Worm (Caenorhabditis elegans) whole organism, young adult: ENCODE measurements around the gene T23B12.11.
A peak's percentile ranks its signal among the peaks of the same experiment; 100 is the strongest.

Source experiments
- C06A6.2 ChIP-seq: fragments of 200-800 bp; sonication (Bioruptor generic); conservative IDR thresholded peaks from 2 replicates; pipeline ENCODE4 v1.3.6; 2022; ENCODE audit warnings: missing genetic modification characterization, missing compliant biosample characterization
- C17E4.6 ChIP-seq: fragments of 200-800 bp; sonication (Bioruptor generic); IDR thresholded peaks from 2 replicates; pipeline ENCODE4 v1.3.6; 2022; ENCODE audit warnings: missing genetic modification reagents, missing genetic modification characterization, missing compliant biosample characterization
- F22D6.2 ChIP-seq: sonication (generic microtip); optimal IDR thresholded peaks from 2 replicates; lab custom pipeline; 2016; ENCODE audit warnings: mild to moderate bottlenecking, missing genetic modification characterization, missing compliant biosample characterization
- F23B12.7 ChIP-seq: sonication (generic microtip); optimal IDR thresholded peaks from 2 replicates; lab custom pipeline; 2017; ENCODE audit warnings: missing genetic modification characterization, mild to moderate bottlenecking, missing compliant biosample characterization, antibody characterized with exemption, moderate library complexity; ENCODE audit not compliant: insufficient read depth
- F33H1.4 ChIP-seq: fragments of 200-800 bp; sonication (Bioruptor generic); IDR thresholded peaks from 2 replicates; pipeline ENCODE4 v1.3.6; 2022; ENCODE audit warnings: missing genetic modification reagents, missing genetic modification characterization, missing compliant biosample characterization
- F55B11.4 ChIP-seq: sonication (generic microtip); optimal IDR thresholded peaks from 2 replicates; lab custom pipeline; 2016; ENCODE audit warnings: missing compliant biosample characterization, missing genetic modification characterization, borderline replicate concordance; ENCODE audit not compliant: insufficient read depth
- F57A8.1 ChIP-seq: fragments of 200-800 bp; sonication (Bioruptor generic); optimal IDR thresholded peaks from 2 replicates; lab custom pipeline; 2018; ENCODE audit warnings: mild to moderate bottlenecking, missing genetic modification characterization, moderate library complexity, missing compliant biosample characterization
- F57C9.4 ChIP-seq: sonication (generic microtip); optimal IDR thresholded peaks from 2 replicates; lab custom pipeline; 2017; ENCODE audit warnings: mild to moderate bottlenecking, missing genetic modification characterization, missing compliant biosample characterization
- K11D2.4 ChIP-seq: fragments of 200-800 bp; sonication (Bioruptor generic); IDR thresholded peaks from 2 replicates; pipeline ENCODE4 v1.3.6; 2022; ENCODE audit warnings: missing genetic modification reagents, missing genetic modification characterization, missing compliant biosample characterization
- Y95B8A.8 ChIP-seq: fragments of 200-800 bp; sonication (Bioruptor generic); IDR thresholded peaks from 2 replicates; pipeline ENCODE4 v1.3.6; 2022; ENCODE audit warnings: missing genetic modification reagents, missing genetic modification characterization, missing compliant biosample characterization
- aptf-2 ChIP-seq: fragments of 200-800 bp; sonication (Bioruptor generic); conservative IDR thresholded peaks from 2 replicates; pipeline ENCODE4 v1.3.6; 2022; ENCODE audit warnings: missing genetic modification reagents, missing genetic modification characterization, missing compliant biosample characterization
- aptf-3 ChIP-seq: fragments of 200-800 bp; sonication (Bioruptor generic); IDR thresholded peaks from 2 replicates; pipeline ENCODE4 v1.3.6; 2022; ENCODE audit warnings: missing genetic modification characterization, missing compliant biosample characterization
- athp-1 ChIP-seq: sonication (generic microtip); optimal IDR thresholded peaks from 2 replicates; lab custom pipeline; 2017; ENCODE audit warnings: mild to moderate bottlenecking, missing genetic modification characterization, missing compliant biosample characterization
- attf-6 ChIP-seq: fragments of 200-800 bp; sonication (Bioruptor generic); IDR thresholded peaks from 2 replicates; pipeline ENCODE4 v1.3.6; 2022; ENCODE audit warnings: missing genetic modification reagents, missing genetic modification characterization, missing compliant biosample characterization
- bed-1 ChIP-seq: fragments of 200-800 bp; sonication (Bioruptor generic); IDR thresholded peaks from 2 replicates; pipeline ENCODE4 v1.3.6; 2022; ENCODE audit warnings: missing genetic modification reagents, missing genetic modification characterization, missing compliant biosample characterization
- bed-2 ChIP-seq: fragments of 200-800 bp; sonication (Bioruptor generic); IDR thresholded peaks from 2 replicates; pipeline ENCODE4 v1.3.6; 2022; ENCODE audit warnings: missing genetic modification reagents, missing genetic modification characterization, missing compliant biosample characterization
- ceh-40 ChIP-seq: fragments of 200-800 bp; sonication (Bioruptor generic); IDR thresholded peaks from 2 replicates; pipeline ENCODE4 v1.3.6; 2022; ENCODE audit warnings: missing genetic modification characterization, missing compliant biosample characterization
- ceh-79 ChIP-seq: sonication (generic microtip); optimal IDR thresholded peaks from 2 replicates; lab custom pipeline; 2017; ENCODE audit warnings: mild to moderate bottlenecking, missing genetic modification characterization, missing compliant biosample characterization
- egl-44 ChIP-seq: fragments of 200-800 bp; sonication (Bioruptor generic); IDR thresholded peaks from 2 replicates; pipeline ENCODE4 v1.3.6; 2022; ENCODE audit warnings: missing genetic modification reagents, missing genetic modification characterization, missing compliant biosample characterization
- ekl-4 ChIP-seq: fragments of 200-800 bp; sonication (Bioruptor generic); IDR thresholded peaks from 2 replicates; pipeline ENCODE4 v1.3.6; 2022; ENCODE audit warnings: missing genetic modification reagents, missing genetic modification characterization, missing compliant biosample characterization
- ets-4 ChIP-seq: fragments of 200-800 bp; sonication (Bioruptor generic); optimal IDR thresholded peaks from 2 replicates; lab custom pipeline; 2018; ENCODE audit warnings: mild to moderate bottlenecking, missing genetic modification characterization, missing compliant biosample characterization
- gei-17 ChIP-seq: fragments of 200-800 bp; sonication (Bioruptor generic); optimal IDR thresholded peaks from 2 replicates; lab custom pipeline; 2018; ENCODE audit warnings: mild to moderate bottlenecking, missing genetic modification characterization, missing compliant biosample characterization
- him-1 ChIP-seq: sonication (generic microtip); optimal IDR thresholded peaks from 2 replicates; lab custom pipeline; 2016; ENCODE audit warnings: missing genotype, missing genetic modification reagents, missing genetic modification characterization, missing compliant biosample characterization
- hlh-26 ChIP-seq: fragments of 200-800 bp; sonication (Bioruptor generic); conservative IDR thresholded peaks from 2 replicates; pipeline ENCODE4 v1.3.6; 2022; ENCODE audit warnings: missing genetic modification reagents, missing genetic modification characterization, missing compliant biosample characterization
- hmg-20 ChIP-seq: fragments of 200-800 bp; sonication (Bioruptor generic); IDR thresholded peaks from 2 replicates; pipeline ENCODE4 v1.3.6; 2022; ENCODE audit warnings: missing genetic modification reagents, missing genetic modification characterization, missing compliant biosample characterization
- hsf-1 ChIP-seq: fragments of 200-800 bp; sonication (Bioruptor generic); IDR thresholded peaks from 2 replicates; pipeline ENCODE4 v1.3.6; 2022; ENCODE audit warnings: missing genetic modification reagents, missing genetic modification characterization, missing compliant biosample characterization
- let-607 ChIP-seq, 2 experiments: fragments of 200-800 bp in 1 of 2; sonication (Bioruptor generic) in 1 of 2; sonication (generic microtip) in 1 of 2; optimal IDR thresholded peaks; 2 replicates each; lab custom pipeline; 2016 to 2018; ENCODE audit warnings: mild to moderate bottlenecking in 2 of 2, missing compliant biosample characterization in 2 of 2, missing genetic modification characterization in 2 of 2, moderate library complexity in 2 of 2, missing genotype in 1 of 2
- lin-35 ChIP-seq, 3 experiments: fragments of 150-350 bp in 2 of 3; sonication (generic microtip) in 1 of 3; optimal IDR thresholded peaks; 2 replicates each; lab custom pipeline; 2014 to 2018; ENCODE audit warnings: missing biosample characterization in 3 of 3, missing genetic modification characterization in 3 of 3, missing genetic modification reagents in 3 of 3
- lin-54 ChIP-seq: fragments of 200-800 bp; sonication (Bioruptor generic); optimal IDR thresholded peaks from 2 replicates; lab custom pipeline; 2018; ENCODE audit warnings: mild to moderate bottlenecking, missing genetic modification characterization, missing compliant biosample characterization
- lsl-1 ChIP-seq: fragments of 200-800 bp; sonication (Bioruptor generic); optimal IDR thresholded peaks from 2 replicates; lab custom pipeline; 2018; ENCODE audit warnings: mild to moderate bottlenecking, missing genetic modification characterization, moderate library complexity, missing compliant biosample characterization
- madf-10 ChIP-seq: sonication (generic microtip); optimal IDR thresholded peaks from 2 replicates; lab custom pipeline; 2016; ENCODE audit warnings: mild to moderate bottlenecking, missing genetic modification characterization, missing compliant biosample characterization
- madf-3 ChIP-seq: fragments of 200-800 bp; sonication (Bioruptor generic); IDR thresholded peaks from 2 replicates; pipeline ENCODE4 v1.3.6; 2022; ENCODE audit warnings: missing genetic modification reagents, missing genetic modification characterization, missing compliant biosample characterization
- madf-8 ChIP-seq: fragments of 200-800 bp; sonication (Bioruptor generic); conservative IDR thresholded peaks from 2 replicates; pipeline ENCODE4 v1.3.6; 2022; ENCODE audit warnings: missing genetic modification reagents, missing genetic modification characterization, missing compliant biosample characterization
- mel-28 ChIP-seq: sonication (generic microtip); optimal IDR thresholded peaks from 2 replicates; lab custom pipeline; 2016; ENCODE audit warnings: borderline replicate concordance, mild to moderate bottlenecking, missing genetic modification characterization, missing compliant biosample characterization
- mes-4 ChIP-seq: sonication (generic microtip); optimal IDR thresholded peaks from 2 replicates; lab custom pipeline; 2016; ENCODE audit warnings: missing genotype, missing genetic modification characterization, missing compliant biosample characterization
- nfya-1 ChIP-seq: sonication (generic microtip); optimal IDR thresholded peaks from 2 replicates; lab custom pipeline; 2017; ENCODE audit warnings: antibody characterized with exemption, missing compliant biosample characterization, missing genetic modification characterization, borderline replicate concordance; ENCODE audit not compliant: insufficient read depth
- nfya-2 ChIP-seq: fragments of 200-800 bp; sonication (Bioruptor generic); IDR thresholded peaks from 2 replicates; pipeline ENCODE4 v1.3.6; 2022; ENCODE audit warnings: missing genetic modification reagents, missing genetic modification characterization, missing compliant biosample characterization
- nhr-80 ChIP-seq: sonication (generic microtip); optimal IDR thresholded peaks from 2 replicates; lab custom pipeline; 2016; ENCODE audit warnings: missing genetic modification characterization, missing compliant biosample characterization
- rec-8 ChIP-seq, 2 experiments: sonication (generic microtip); optimal IDR thresholded peaks; 2 replicates each; lab custom pipeline; 2016; ENCODE audit warnings: mild to moderate bottlenecking in 2 of 2, missing genetic modification characterization in 2 of 2, missing genetic modification reagents in 2 of 2, missing genotype in 2 of 2, missing biosample characterization in 1 of 2, missing compliant biosample characterization in 1 of 2, moderate library complexity in 1 of 2
- repo-1 ChIP-seq: sonication (generic microtip); optimal IDR thresholded peaks from 2 replicates; lab custom pipeline; 2017; ENCODE audit warnings: mild to moderate bottlenecking, missing genetic modification characterization, missing compliant biosample characterization
- sdz-38 ChIP-seq: sonication (generic microtip); optimal IDR thresholded peaks from 2 replicates; lab custom pipeline; 2016; ENCODE audit warnings: missing genotype, missing genetic modification characterization, missing compliant biosample characterization
- sea-2 ChIP-seq: fragments of 200-800 bp; sonication (Bioruptor generic); IDR thresholded peaks from 2 replicates; pipeline ENCODE4 v1.3.6; 2022; ENCODE audit warnings: missing genetic modification characterization, missing compliant biosample characterization
- snpc-1.3 ChIP-seq: sonication (generic microtip); optimal IDR thresholded peaks from 2 replicates; lab custom pipeline; 2017; ENCODE audit warnings: missing genetic modification characterization, mild to moderate bottlenecking, missing compliant biosample characterization, antibody characterized with exemption, moderate library complexity, missing genotype, missing genetic modification reagents; ENCODE audit not compliant: insufficient read depth
- sptf-2 ChIP-seq: fragments of 200-800 bp; sonication (Bioruptor generic); optimal IDR thresholded peaks from 2 replicates; lab custom pipeline; 2018; ENCODE audit warnings: mild to moderate bottlenecking, missing genetic modification characterization, missing compliant biosample characterization
- tbx-9 ChIP-seq: sonication (generic microtip); optimal IDR thresholded peaks from 2 replicates; lab custom pipeline; 2016; ENCODE audit warnings: borderline replicate concordance, missing genetic modification characterization, inconsistent platforms, missing compliant biosample characterization
- tlf-1 ChIP-seq: fragments of 200-800 bp; sonication (Bioruptor generic); optimal IDR thresholded peaks from 2 replicates; lab custom pipeline; 2018; ENCODE audit warnings: mild to moderate bottlenecking, missing genetic modification characterization, missing compliant biosample characterization

T23B12.11 gene

DNA sequence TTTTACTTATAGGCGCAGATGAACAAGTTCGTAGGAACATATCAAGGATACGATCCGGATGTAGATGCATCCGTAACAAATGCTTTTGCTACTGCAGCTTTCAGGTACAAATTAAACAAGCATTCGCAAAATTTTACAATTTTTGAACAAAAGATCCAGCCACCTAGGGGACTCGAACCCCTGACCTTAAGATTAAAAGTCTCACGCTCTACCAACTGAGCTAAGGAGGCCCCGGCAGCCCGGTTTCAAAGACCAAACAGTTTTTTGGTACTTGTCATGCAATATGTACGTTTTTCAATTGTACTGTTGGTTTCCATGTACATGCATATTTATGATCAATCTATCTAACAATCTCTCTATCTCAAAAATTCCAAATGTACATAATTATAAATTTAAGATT, 44.2 kb downstream of the T23B12.11 start (continued):
- TF ChIP-seq tbx-9 (tag; lab: Kevin White, UChicago) (no peak), snpc-1.3 (tag; lab: Kevin White, UChicago) (peak; percentile 19), aptf-2 (GFP tag; lab: Robert Waterston, UW) (no peak), sptf-2 (peak; percentile 55), F23B12.7 (tag; lab: Kevin White, UChicago) (no peak), hlh-26 (GFP tag; lab: Robert Waterston, UW) (no peak)

DNA sequence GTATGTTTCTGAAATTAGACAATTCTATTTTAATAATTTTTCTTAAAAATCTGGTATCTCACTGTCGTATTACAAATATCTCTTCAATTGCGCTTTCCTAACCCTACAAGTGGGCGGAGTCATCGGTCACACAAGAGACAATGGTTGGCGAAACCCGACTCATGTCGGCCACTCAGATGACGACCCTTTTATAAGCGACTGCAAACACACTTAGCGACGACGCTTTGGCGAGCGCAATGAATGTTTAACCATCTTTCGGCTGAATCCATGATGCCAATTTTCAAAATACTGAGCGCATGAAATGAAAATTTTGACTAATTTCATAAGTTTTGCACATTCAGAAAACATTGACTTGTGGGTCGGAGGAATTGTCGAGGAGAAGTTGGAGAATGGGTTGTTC, 45.2 kb downstream of the T23B12.11 start:
- TF ChIP-seq hsf-1 (GFP tag; lab: Robert Waterston, UW) = peak; percentile 93
- TF ChIP-seq aptf-3 (GFP tag; lab: Robert Waterston, UW) = peak; percentile 99
- TF ChIP-seq attf-6 (GFP tag; lab: Robert Waterston, UW) = peak; percentile 94
- TF ChIP-seq hmg-20 (GFP tag; lab: Robert Waterston, UW) = peak; percentile 98
- TF ChIP-seq lsl-1 (GFP tag; lab: Kevin White, UChicago) = peak; percentile 82
- peak; percentile 98 for TF ChIP-seq ceh-40 (GFP tag; lab: Robert Waterston, UW)
- TF ChIP-seq mes-4 = peak; percentile 96
- peak; percentile 93 for TF ChIP-seq C06A6.2 (GFP tag; lab: Robert Waterston, UW)
- peak; percentile 100 for TF ChIP-seq ceh-79
- TF ChIP-seq lin-54 = peak; percentile 97
- TF ChIP-seq athp-1 = peak; percentile 100
- peak; percentile 99 for TF ChIP-seq Y95B8A.8 (GFP tag; lab: Robert Waterston, UW)
- peak; percentile 98 for TF ChIP-seq snpc-1.3 (tag; lab: Kevin White, UChicago)
- peak; percentile 84 for TF ChIP-seq madf-8 (GFP tag; lab: Robert Waterston, UW)
- TF ChIP-seq mel-28 (tag; lab: Kevin White, UChicago) = peak; percentile 94
- peak; percentile 100 for TF ChIP-seq F57A8.1
- TF ChIP-seq F23B12.7 (tag; lab: Kevin White, UChicago) = peak; percentile 93
- TF ChIP-seq him-1 = peak; percentile 100
- peak; percentile 91 for TF ChIP-seq F22D6.2 (tag; lab: Kevin White, UChicago)
- TF ChIP-seq F57C9.4 (tag; lab: Kevin White, UChicago) = peak; percentile 99
- TF ChIP-seq let-607 (tag; optimal IDR thresholded peaks at IDR 0.05; lab: Kevin White, UChicago) = peak; percentile 91
- peak; percentile 77 for TF ChIP-seq sdz-38
- TF ChIP-seq repo-1 (tag; lab: Kevin White, UChicago) = peak; percentile 100
- peak; percentile 96 for TF ChIP-seq madf-3 (GFP tag; lab: Robert Waterston, UW)
- peak; percentile 95 for TF ChIP-seq K11D2.4 (GFP tag; lab: Robert Waterston, UW)
- peak; percentile 48 to 93 (median 55) for TF ChIP-seq lin-35 (GFP tag; optimal IDR thresholded peaks at IDR 0.05; lab: Kevin White, UChicago)
- TF ChIP-seq madf-10 = peak; percentile 94
- TF ChIP-seq nfya-2 (GFP tag; lab: Robert Waterston, UW) = peak; percentile 97
- peak; percentile 99 for TF ChIP-seq bed-1 (GFP tag; lab: Robert Waterston, UW)
- peak; percentile 100 for TF ChIP-seq ets-4 (GFP tag; lab: Kevin White, UChicago)
- peak; percentile 93 for TF ChIP-seq gei-17 (GFP tag; lab: Kevin White, UChicago)
- no peak for TF ChIP-seq nfya-1 (tag; lab: Kevin White, UChicago)
- peak; percentile 99 for TF ChIP-seq ekl-4 (GFP tag; lab: Robert Waterston, UW)
- peak; percentile 68 for TF ChIP-seq nhr-80 (tag; lab: Kevin White, UChicago)
- peak; percentile 96 for TF ChIP-seq tlf-1 (GFP tag; lab: Kevin White, UChicago)
- TF ChIP-seq bed-2 = peak; percentile 93
- peak; percentile 77 for TF ChIP-seq F33H1.4 (GFP tag; lab: Robert Waterston, UW)
- TF ChIP-seq rec-8 (tag; optimal IDR thresholded peaks at IDR 0.05; lab: Kevin White, UChicago) = peak; percentile 96 to 99
- peak; percentile 100 for TF ChIP-seq egl-44
- peak; percentile 55 for TF ChIP-seq F55B11.4
- TF ChIP-seq sea-2 (GFP tag; lab: Robert Waterston, UW) = peak; percentile 99
- TF ChIP-seq C17E4.6 (GFP tag; lab: Robert Waterston, UW) = peak; percentile 99
